Worm (Caenorhabditis elegans): ENCODE results near the gene K08F9.1.

DNA sequence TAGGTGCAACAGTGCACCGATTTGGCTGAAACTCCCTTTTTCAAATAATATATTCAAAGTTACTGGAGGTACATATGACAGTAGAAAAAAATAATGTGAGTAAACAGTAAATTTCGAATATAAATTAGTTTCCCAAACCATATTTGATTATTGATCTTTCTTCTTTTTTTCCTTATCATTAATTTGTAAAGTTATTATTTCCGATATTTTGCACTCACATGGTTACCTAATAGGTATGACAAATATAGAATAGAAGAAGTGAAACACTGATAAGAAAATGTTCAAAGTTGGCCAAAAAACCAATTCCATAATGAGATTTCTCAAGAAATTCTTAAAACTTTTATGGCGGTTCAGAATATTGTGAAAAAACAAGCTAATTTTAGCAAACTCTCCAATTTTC is 3.4 kb downstream of the K08F9.1 start:
- TF ChIP-seq ztf-29 (GFP tag; IDR thresholded peaks at IDR 0.05) (no peak), flt-1 (GFP tag; IDR thresholded peaks at IDR 0.05) (no peak), med-1 (GFP tag; optimal IDR thresholded peaks at IDR 0.05; ENCODE audit: insufficient read depth) (no peak), cog-1 (tag; optimal IDR thresholded peaks at IDR 0.05) (no peak), ref-1 (GFP tag; conservative IDR thresholded peaks at IDR 0.05) (no peak)
